Fruit fly (Drosophila melanogaster): ENCODE measurements around the gene mus201.

Gene mus201

DNA sequence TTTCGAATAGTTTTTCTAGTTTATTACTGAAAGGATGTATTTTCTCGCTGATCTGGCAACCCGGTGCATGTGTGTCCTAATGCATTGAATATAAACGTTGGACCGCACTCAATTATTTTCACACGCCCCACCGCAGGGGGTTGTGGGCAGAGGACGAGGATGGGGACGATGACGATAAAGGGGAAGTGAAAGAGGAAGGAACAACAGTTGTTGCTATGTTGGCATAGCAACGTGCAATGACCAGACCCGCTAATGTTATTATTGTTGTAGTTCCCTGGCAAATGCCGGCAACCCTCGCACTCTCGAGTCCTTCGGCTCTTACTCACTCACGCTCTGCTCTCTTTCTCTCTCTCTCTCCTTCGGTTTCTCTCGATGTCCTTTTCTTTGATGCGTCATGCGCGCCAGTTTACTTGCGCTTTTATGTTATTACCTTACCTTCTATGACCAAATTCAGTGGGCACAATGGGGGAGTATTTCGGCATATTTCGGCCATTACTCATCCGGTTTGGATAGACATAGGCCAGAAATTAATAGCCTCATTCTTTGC lies 13.2 kb upstream of the mus201 start:
- TF ChIP-seq CG10348 (GFP tag; IDR thresholded peaks at IDR 0.05): no peak

- TF ChIP-seq Snoo (tag; optimal IDR thresholded peaks at IDR 0.05) (no peak), EcR (GFP tag; optimal IDR thresholded peaks at IDR 0.05) (peak; percentile 72), CG10348 (GFP tag; IDR thresholded peaks at IDR 0.05) (no peak)
Observed at dm6 chr2L:8425212-8425611, 12.8 kb upstream of the mus201 start.

DNA sequence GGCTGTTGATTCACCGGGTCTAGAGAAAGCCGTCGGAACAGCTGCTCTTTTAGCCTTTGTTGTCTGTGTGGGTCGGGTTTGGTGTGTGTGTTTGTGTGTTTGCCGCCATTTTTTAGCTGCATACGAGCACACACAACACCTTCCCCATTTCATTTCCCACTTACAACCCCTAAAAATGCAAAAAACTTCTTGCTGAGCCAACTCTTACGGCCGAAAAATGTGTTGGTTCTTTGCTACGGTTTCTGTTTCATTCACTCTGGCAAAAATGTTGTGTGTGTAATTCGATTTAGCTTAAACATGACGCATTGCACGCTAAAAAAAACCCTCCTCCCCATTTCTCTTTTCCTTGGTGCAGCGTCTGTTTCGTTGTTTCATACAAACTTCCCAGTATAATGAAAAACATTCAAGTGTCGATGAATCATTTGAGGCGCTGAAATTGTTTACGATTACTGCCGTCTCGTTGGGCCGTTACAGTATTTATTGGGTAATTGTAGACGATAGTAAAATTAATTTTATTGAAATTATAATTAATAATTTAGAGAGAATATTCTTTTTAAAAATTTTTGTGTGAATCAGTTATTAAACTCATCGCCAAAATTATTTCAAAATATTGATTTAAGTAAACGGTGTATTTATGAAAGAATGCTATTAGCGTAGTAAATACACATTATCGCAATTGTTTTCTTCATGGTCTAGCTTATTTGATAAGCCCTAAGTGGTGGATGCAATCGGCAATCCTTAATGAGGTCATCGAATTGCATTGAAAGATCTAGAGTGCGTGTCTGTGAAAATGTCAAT lies 11.8 kb upstream of the mus201 start:
- TF ChIP-seq gl (tag; optimal IDR thresholded peaks at IDR 0.05): no peak
- no peak for TF ChIP-seq Snoo (tag; optimal IDR thresholded peaks at IDR 0.05)
- TF ChIP-seq CG13204 (GFP tag; optimal IDR thresholded peaks at IDR 0.05): no peak
- TF ChIP-seq Pif1A (GFP tag; optimal IDR thresholded peaks at IDR 0.05): no peak
- TF ChIP-seq EcR (GFP tag; optimal IDR thresholded peaks at IDR 0.05): no peak
- TF ChIP-seq CG12605 (GFP tag; IDR thresholded peaks at IDR 0.05): no peak
- TF ChIP-seq CG4496 (GFP tag; IDR thresholded peaks at IDR 0.05): no peak
- no peak for TF ChIP-seq Pif1B (GFP tag; optimal IDR thresholded peaks at IDR 0.05)

dm6 chr2L:8426801-8427200 lies 11.2 kb upstream of the mus201 start:
- TF ChIP-seq CG15710 (tag; optimal IDR thresholded peaks at IDR 0.05) (no peak), EcR (GFP tag; optimal IDR thresholded peaks at IDR 0.05) (no peak), Snoo (tag; optimal IDR thresholded peaks at IDR 0.05) (no peak), CG32121 (GFP tag; IDR thresholded peaks at IDR 0.05) (no peak)

DNA sequence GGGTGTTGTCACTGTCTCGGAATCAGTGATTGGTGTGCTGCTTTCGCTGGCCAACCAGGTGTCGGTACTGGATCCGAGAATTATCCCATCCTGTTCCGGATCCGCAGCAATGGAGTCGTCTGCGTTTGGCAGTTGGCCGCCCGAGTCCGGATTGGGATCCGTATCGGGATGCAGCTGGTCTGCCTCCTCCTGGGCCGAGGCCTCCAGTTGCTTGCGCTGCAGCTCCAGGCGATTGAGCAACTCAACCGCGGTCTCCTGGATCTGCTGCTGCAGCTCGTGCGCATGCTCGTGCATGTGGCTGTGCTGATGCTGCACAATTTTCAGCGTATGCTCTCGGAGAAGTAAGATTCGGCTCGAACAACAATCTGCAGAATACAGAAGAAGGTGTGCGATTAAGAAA lies 5.8 kb upstream of the mus201 start:
- TF ChIP-seq CG34367 (tag; optimal IDR thresholded peaks at IDR 0.05) (no peak), CG4496 (GFP tag; IDR thresholded peaks at IDR 0.05) (no peak), rn (GFP tag; IDR thresholded peaks at IDR 0.05) (no peak), CG8301 (tag; optimal IDR thresholded peaks at IDR 0.05) (no peak), gl (tag; optimal IDR thresholded peaks at IDR 0.05) (no peak), CG8159 (tag; optimal IDR thresholded peaks at IDR 0.05) (no peak), fd96Ca (GFP tag; IDR thresholded peaks at IDR 0.05) (no peak), CG10348 (GFP tag; IDR thresholded peaks at IDR 0.05) (no peak), Pif1B (GFP tag; optimal IDR thresholded peaks at IDR 0.05) (no peak), CG14655 (GFP tag; optimal IDR thresholded peaks at IDR 0.05) (no peak), CG9948 (tag; optimal IDR thresholded peaks at IDR 0.05) (no peak)

DNA sequence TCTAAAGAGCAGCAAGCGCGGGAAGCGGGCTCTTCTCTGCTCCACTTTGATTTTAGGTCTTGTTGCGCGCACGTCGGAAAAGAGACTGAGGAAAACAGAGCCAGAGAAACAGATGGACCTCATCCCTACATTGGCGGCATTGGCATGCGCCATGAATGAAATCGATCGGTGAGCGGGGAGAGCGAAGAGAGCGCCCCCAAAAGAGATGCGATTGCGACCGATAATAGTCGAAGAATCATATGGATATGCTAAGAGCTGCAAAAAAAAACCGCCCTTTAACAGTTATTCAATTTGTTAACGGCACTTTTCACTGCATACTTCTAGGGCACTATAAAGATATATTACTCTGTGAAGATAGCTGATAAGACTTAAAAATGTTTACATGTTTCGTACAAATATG lies 4.5 kb upstream of the mus201 start, which contains the start of gene grk:
grk (minus strand) TSS at position 87 of the 400 bp plus-strand sequence.
- no peak for TF ChIP-seq CG9948 (tag; optimal IDR thresholded peaks at IDR 0.05)
- TF ChIP-seq Ets98B (GFP tag; IDR thresholded peaks at IDR 0.05): no peak
- no peak for TF ChIP-seq CG17806 (tag; optimal IDR thresholded peaks at IDR 0.05)
- TF ChIP-seq CG8159 (tag; optimal IDR thresholded peaks at IDR 0.05): no peak
- no peak for TF ChIP-seq CG12605 (GFP tag; IDR thresholded peaks at IDR 0.05)
- no peak for TF ChIP-seq Pif1A (GFP tag; optimal IDR thresholded peaks at IDR 0.05)
- no peak for TF ChIP-seq CG10348 (GFP tag; IDR thresholded peaks at IDR 0.05)
- TF ChIP-seq CG13204 (GFP tag; optimal IDR thresholded peaks at IDR 0.05): no peak
- TF ChIP-seq Snoo (tag; optimal IDR thresholded peaks at IDR 0.05): no peak
- TF ChIP-seq D1 (tag; optimal IDR thresholded peaks at IDR 0.05): no peak
- no peak for TF ChIP-seq CG32121 (GFP tag; IDR thresholded peaks at IDR 0.05)
- no peak for TF ChIP-seq CG34367 (tag; optimal IDR thresholded peaks at IDR 0.05)
- TF ChIP-seq CG14655 (GFP tag; optimal IDR thresholded peaks at IDR 0.05): no peak
- TF ChIP-seq CG4496 (GFP tag; IDR thresholded peaks at IDR 0.05): no peak
- no peak for TF ChIP-seq gl (tag; optimal IDR thresholded peaks at IDR 0.05)
- TF ChIP-seq CG15710 (tag; optimal IDR thresholded peaks at IDR 0.05): no peak
- no peak for TF ChIP-seq EcR (GFP tag; optimal IDR thresholded peaks at IDR 0.05)

- no peak for TF ChIP-seq CG17806 (tag; optimal IDR thresholded peaks at IDR 0.05)
Observed at dm6 chr2L:8437176-8437575, 793 bp upstream of the mus201 start, which contains the start of the genes D12 and Chrac-14. Gene D12, minus strand, starts transcription at chr2L:8437365. Gene Chrac-14, plus strand, starts transcription at chr2L:8437405.

- TF ChIP-seq CG9948 (tag; optimal IDR thresholded peaks at IDR 0.05) (no peak), CG4496 (GFP tag; IDR thresholded peaks at IDR 0.05) (no peak), CG12605 (GFP tag; IDR thresholded peaks at IDR 0.05) (no peak), CG8159 (tag; optimal IDR thresholded peaks at IDR 0.05) (no peak)
Observed at dm6 chr2L:8442147-8442546, 4.2 kb downstream of the mus201 start, which contains the start of gene CG31897. Gene CG31897, plus strand, starts transcription at chr2L:8442447.

All from whole organism, pupa.